Fruit fly (Drosophila melanogaster) whole organism, embryonic: ENCODE data around the gene CG15914.

Experiments used
- Atf6 ChIP-seq: fragments of 200-800 bp; sonication (Bioruptor generic); IDR thresholded peaks from 2 replicates; pipeline ENCODE4 v1.3.6; 2022; ENCODE audit warnings: missing biosample characterization, missing genetic modification characterization
- Blimp-1 ChIP-seq: fragments of 200-800 bp; sonication (Bioruptor generic); optimal IDR thresholded peaks from 3 replicates; lab custom pipeline; 2018; ENCODE audit warnings: missing biosample characterization, missing genetic modification characterization, mild to moderate bottlenecking, moderate library complexity, missing genetic modification reagents
- CG13775 ChIP-seq: fragments of 200-800 bp; sonication (Bioruptor generic); optimal IDR thresholded peaks from 3 replicates; lab custom pipeline; 2017; ENCODE audit warnings: missing biosample characterization, mild to moderate bottlenecking, missing genetic modification characterization
- CG17385 ChIP-seq: fragments of 200-800 bp; sonication (Bioruptor generic); optimal IDR thresholded peaks from 3 replicates; lab custom pipeline; 2018; ENCODE audit warnings: missing biosample characterization, mild to moderate bottlenecking, missing genetic modification characterization
- CG18011 ChIP-seq: fragments of 200-800 bp; sonication (Bioruptor generic); optimal IDR thresholded peaks from 2 replicates; lab custom pipeline; 2017; ENCODE audit warnings: missing biosample characterization, missing genetic modification characterization, mild to moderate bottlenecking, moderate library complexity, missing genotype
- CG18262 ChIP-seq: fragments of 200-800 bp; optimal IDR thresholded peaks from 3 replicates; lab custom pipeline; 2019; ENCODE audit warnings: missing biosample characterization, mild to moderate bottlenecking, missing genetic modification characterization, moderate library complexity
- CG2199 ChIP-seq: fragments of 200-800 bp; sonication (Bioruptor generic); IDR thresholded peaks from 3 replicates; pipeline ENCODE4 v1.3.6; 2022; ENCODE audit warnings: missing biosample characterization, missing genetic modification characterization
- CG32772 ChIP-seq: fragments of 200-800 bp; sonication (Bioruptor generic); IDR thresholded peaks from 2 replicates; pipeline ENCODE4 v1.3.6; 2022; ENCODE audit warnings: missing biosample characterization, missing genetic modification characterization
- CG5180 ChIP-seq: fragments of 200-800 bp; sonication (Bioruptor generic); optimal IDR thresholded peaks from 3 replicates; lab custom pipeline; 2017; ENCODE audit warnings: missing biosample characterization, missing genetic modification characterization, mild to moderate bottlenecking, moderate library complexity, missing genetic modification reagents
- CG5245 ChIP-seq: fragments of 200-800 bp; sonication (Bioruptor generic); optimal IDR thresholded peaks from 3 replicates; lab custom pipeline; 2016; ENCODE audit warnings: missing biosample characterization, missing genetic modification characterization
- CG7963 ChIP-seq: fragments of 200-800 bp; sonication (Bioruptor generic); IDR thresholded peaks from 3 replicates; pipeline ENCODE4 v1.3.6; 2022; ENCODE audit warnings: missing biosample characterization, missing genetic modification characterization; ENCODE audit not compliant: partially characterized antibody
- D19A ChIP-seq: fragments of 200-800 bp; optimal IDR thresholded peaks from 3 replicates; lab custom pipeline; 2019; ENCODE audit warnings: missing biosample characterization, mild to moderate bottlenecking, missing genetic modification characterization, moderate library complexity
- Elba2 ChIP-seq: fragments of 200-800 bp; sonication (Bioruptor generic); optimal IDR thresholded peaks from 3 replicates; lab custom pipeline; 2016; ENCODE audit warnings: missing biosample characterization, missing genetic modification characterization
- GATAe ChIP-seq: fragments of 200-800 bp; sonication (Bioruptor generic); conservative IDR thresholded peaks from 2 replicates; pipeline ENCODE4 v1.3.6; 2022; ENCODE audit warnings: missing biosample characterization, missing genetic modification characterization
- Med ChIP-seq: fragments of 200-800 bp; sonication (Bioruptor generic); peaks from one replicate; lab custom pipeline; 2016; ENCODE audit warnings: missing biosample characterization, missing genetic modification characterization, mild to moderate bottlenecking, inconsistent platforms, moderate library complexity
- Oli ChIP-seq: fragments of 200-800 bp; sonication (Bioruptor generic); optimal IDR thresholded peaks from 2 replicates; lab custom pipeline; 2018; ENCODE audit warnings: missing biosample characterization, mild to moderate bottlenecking, missing genetic modification characterization, moderate library complexity
- Rx ChIP-seq: fragments of 200-800 bp; sonication (Bioruptor generic); IDR thresholded peaks from 2 replicates; pipeline ENCODE4 v1.3.6; 2022; ENCODE audit warnings: missing biosample characterization, missing genetic modification characterization
- YL-1 ChIP-seq: fragments of 200-800 bp; sonication (Bioruptor generic); optimal IDR thresholded peaks from 3 replicates; lab custom pipeline; 2017; ENCODE audit warnings: missing biosample characterization, mild to moderate bottlenecking, missing genetic modification characterization
- aop ChIP-seq: fragments of 200-800 bp; sonication (Bioruptor generic); IDR thresholded peaks from 2 replicates; pipeline ENCODE4 v1.3.6; 2022; ENCODE audit warnings: missing biosample characterization, missing genetic modification characterization
- cg ChIP-seq: fragments of 200-800 bp; sonication (Bioruptor generic); optimal IDR thresholded peaks from 3 replicates; lab custom pipeline; 2019; ENCODE audit warnings: missing biosample characterization, mild to moderate bottlenecking, missing genetic modification characterization, moderate library complexity
- chinmo ChIP-seq: fragments of 200-800 bp; sonication (Bioruptor generic); IDR thresholded peaks from 4 replicates; pipeline ENCODE4 v1.3.6; 2022; ENCODE audit warnings: missing biosample characterization, missing genetic modification characterization; ENCODE audit not compliant: partially characterized antibody
- danr ChIP-seq: fragments of 200-800 bp; sonication (Bioruptor generic); IDR thresholded peaks from 2 replicates; pipeline ENCODE4 v1.3.6; 2022; ENCODE audit warnings: missing biosample characterization, missing genetic modification characterization
- insv ChIP-seq, 2 experiments: fragments of 200-800 bp; sonication (Bioruptor generic); optimal IDR thresholded peaks; 3 replicates each; lab custom pipeline; 2016 to 2018; ENCODE audit warnings: missing biosample characterization in 2 of 2, missing genetic modification characterization in 2 of 2
- lola ChIP-seq, 3 experiments: fragments of >200 bp in 2 of 3; fragments of 200-800 bp in 1 of 3; sonication (Bioruptor generic) in 1 of 3; optimal IDR thresholded peaks; 2 replicates each; lab custom pipeline; 2017 to 2019; ENCODE audit warnings: missing biosample characterization in 3 of 3, missing genetic modification characterization in 3 of 3, mild to moderate bottlenecking in 1 of 3, moderate library complexity in 1 of 3
- nerfin-1 ChIP-seq: fragments of 200-800 bp; sonication (Bioruptor generic); optimal IDR thresholded peaks from 3 replicates; lab custom pipeline; 2019; ENCODE audit warnings: missing biosample characterization, mild to moderate bottlenecking, missing genetic modification characterization, moderate library complexity
- oc ChIP-seq: fragments of 200-800 bp; sonication (Bioruptor generic); optimal IDR thresholded peaks from 2 replicates; lab custom pipeline; 2018; ENCODE audit warnings: missing biosample characterization, mild to moderate bottlenecking, missing genetic modification characterization, moderate library complexity
- pho ChIP-seq: fragments of 200-800 bp; sonication (Bioruptor generic); optimal IDR thresholded peaks from 2 replicates; lab custom pipeline; 2016; ENCODE audit warnings: missing biosample characterization, missing genetic modification characterization
- pros ChIP-seq: fragments of 200-800 bp; sonication (Bioruptor generic); optimal IDR thresholded peaks from 3 replicates; lab custom pipeline; 2019; ENCODE audit warnings: missing biosample characterization, mild to moderate bottlenecking, missing genetic modification characterization, moderate library complexity
- row ChIP-seq: fragments of 200-800 bp; sonication (Bioruptor generic); IDR thresholded peaks from 3 replicates; pipeline ENCODE4 v1.3.6; 2022; ENCODE audit warnings: missing biosample characterization, missing genetic modification characterization
- scrt ChIP-seq: fragments of 200-800 bp; sonication (Bioruptor generic); optimal IDR thresholded peaks from 2 replicates; lab custom pipeline; 2018; ENCODE audit warnings: missing biosample characterization, mild to moderate bottlenecking, missing genetic modification characterization, moderate library complexity
- sd ChIP-seq: fragments of 200-800 bp; sonication (Bioruptor generic); optimal IDR thresholded peaks from 3 replicates; lab custom pipeline; 2018; ENCODE audit warnings: missing biosample characterization, mild to moderate bottlenecking, missing genetic modification characterization, moderate library complexity
- sens ChIP-seq: fragments of 200-800 bp; sonication (Bioruptor generic); peaks from one replicate; lab custom pipeline; 2016; ENCODE audit warnings: missing biosample characterization, missing genetic modification characterization
- slp2 ChIP-seq: fragments of 200-800 bp; sonication (Bioruptor generic); optimal IDR thresholded peaks from 2 replicates; lab custom pipeline; 2016; ENCODE audit warnings: missing biosample characterization, missing genetic modification characterization
- unc-4 ChIP-seq: fragments of 200-800 bp; sonication (Bioruptor generic); IDR thresholded peaks from 2 replicates; pipeline ENCODE4 v1.3.6; 2022; ENCODE audit warnings: missing biosample characterization, missing genetic modification characterization; ENCODE audit not compliant: partially characterized antibody
- z ChIP-seq: fragments of 200-800 bp; sonication (Bioruptor generic); IDR thresholded peaks from 3 replicates; pipeline ENCODE4 v1.3.6; 2022; ENCODE audit warnings: missing biosample characterization, missing genetic modification characterization

The CG15914 gene

DNA sequence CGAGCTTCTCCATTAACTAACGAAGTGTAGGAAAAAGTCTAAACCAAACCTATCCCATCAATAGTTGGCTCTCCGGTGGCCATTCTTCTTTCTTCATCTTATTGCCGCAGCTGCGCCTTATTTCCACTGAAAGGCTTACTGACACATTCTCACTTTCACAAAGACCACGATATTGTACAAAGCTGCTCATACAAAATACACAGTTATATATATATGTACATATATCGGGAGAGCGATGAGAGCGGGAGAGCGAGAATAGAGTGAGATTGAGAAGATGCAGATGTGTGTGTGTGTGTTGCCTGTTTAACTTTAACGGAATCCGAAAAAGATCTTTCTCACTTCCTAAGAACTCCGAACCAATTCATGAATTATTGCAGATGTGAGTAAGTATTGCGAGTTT is 40.0 kb upstream of the CG15914 start (continued):
- TF ChIP-seq Blimp-1 (GFP tag; lab: Kevin White, UChicago) = peak; percentile 33
- peak; percentile 11 for TF ChIP-seq CG5180 (GFP tag; lab: Kevin White, UChicago)
- peak; percentile 48 for TF ChIP-seq Med (GFP tag; lab: Kevin White, UChicago)
- 0 out of 3 replicates have a peak, but pooled peaks have one; percentile 58 for TF ChIP-seq z (GFP tag; lab: Robert Waterston, UW)
- TF ChIP-seq chinmo = peak; percentile 75; the same call in 1 of the 4 replicates
- TF ChIP-seq D19A (tag; lab: Kevin White, UChicago) = peak; percentile 10
- TF ChIP-seq cg (GFP tag; lab: Kevin White, UChicago) = peak; percentile 93

DNA sequence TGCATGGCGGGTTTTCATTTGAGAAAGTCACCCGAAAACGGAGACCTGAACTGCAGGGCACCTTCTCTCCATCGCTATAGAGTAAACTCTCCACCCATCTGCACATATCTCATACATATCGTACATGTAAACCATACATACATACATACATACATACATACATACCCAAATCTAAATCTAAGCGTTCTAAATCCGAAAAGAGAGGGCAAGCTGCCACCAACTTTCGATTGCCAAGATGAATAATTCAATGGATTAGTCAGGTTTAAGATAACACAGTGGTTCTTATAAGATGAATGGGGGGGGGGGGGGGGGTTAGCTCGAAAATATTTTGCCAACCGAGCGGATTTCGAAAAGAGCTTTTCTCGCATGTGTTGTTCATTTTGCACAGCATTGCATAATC is 38.7 kb upstream of the CG15914 start:
- TF ChIP-seq Rx (no peak), sd (peak; percentile 21), Blimp-1 (GFP tag; lab: Kevin White, UChicago) (peak; percentile 73), unc-4 (GFP tag; lab: Robert Waterston, UW) (no peak), Oli (tag; lab: Kevin White, UChicago) (no peak), cg (GFP tag; lab: Kevin White, UChicago) (peak; percentile 58), CG7963 (GFP tag; lab: Robert Waterston, UW) (no peak)
- TF ChIP-seq, all 482 proteins: peak for 3

DNA sequence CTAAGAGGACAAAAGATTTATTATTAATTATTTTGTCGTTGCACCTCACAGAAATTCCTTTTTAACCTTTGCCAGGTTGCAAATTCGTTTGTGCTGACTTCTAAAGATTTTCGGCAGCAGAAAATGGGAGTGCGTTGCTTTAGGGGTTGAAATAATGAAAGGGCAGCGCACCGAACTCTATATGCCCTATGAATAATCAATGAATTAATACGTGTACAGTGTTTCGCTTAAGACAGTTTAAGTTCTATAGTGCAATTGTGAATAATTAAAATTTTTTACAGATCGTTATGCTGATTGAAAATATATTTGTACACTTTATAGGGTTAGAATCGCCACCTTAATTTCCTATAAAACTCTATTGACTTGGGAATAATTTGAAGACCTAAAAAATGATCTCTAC is 37.1 kb upstream of the CG15914 start:
- peak; percentile 58 for TF ChIP-seq Med (GFP tag; lab: Kevin White, UChicago)
- peak; percentile 13 for TF ChIP-seq CG18262 (tag; lab: Kevin White, UChicago)
- no peak for TF ChIP-seq CG5245 (GFP tag; lab: Kevin White, UChicago)
- no peak for TF ChIP-seq CG32772 (GFP tag; lab: Robert Waterston, UW)
- peak; percentile 98 for TF ChIP-seq D19A (tag; lab: Kevin White, UChicago)
- peak; percentile 53 for TF ChIP-seq sens (GFP tag; lab: Kevin White, UChicago)
- TF ChIP-seq row (GFP tag; lab: Robert Waterston, UW) = peak; percentile 35; the same call in 1 of the 3 replicates
- TF ChIP-seq aop (GFP tag; lab: Robert Waterston, UW) = no peak

DNA sequence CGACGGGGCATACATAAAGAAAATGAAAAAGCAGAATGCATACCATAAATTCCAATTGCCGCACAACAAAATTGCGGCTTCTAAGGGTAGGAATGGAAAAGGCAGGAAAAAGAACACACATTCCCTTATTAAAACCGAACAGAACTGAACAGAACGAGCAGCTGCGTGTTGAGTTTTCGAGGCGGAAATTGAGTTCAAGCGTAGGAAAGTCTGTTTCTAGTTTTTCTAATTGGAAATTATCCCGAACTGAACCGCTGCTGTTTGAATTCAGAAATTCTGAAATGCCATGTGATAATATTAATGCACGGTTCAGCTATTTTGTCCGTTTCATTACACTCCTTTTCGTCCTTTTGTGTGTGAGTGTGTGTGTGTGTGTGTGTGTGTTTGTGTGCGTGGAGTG is 36.3 kb upstream of the CG15914 start:
- TF ChIP-seq slp2 (no peak), cg (GFP tag; lab: Kevin White, UChicago) (peak; percentile 60), GATAe (GFP tag; lab: Robert Waterston, UW) (no peak), oc (tag; lab: Kevin White, UChicago) (no peak), YL-1 (no peak), CG13775 (no peak), pros (peak; percentile 94), scrt (GFP tag; lab: Kevin White, UChicago) (no peak), danr (GFP tag; lab: Robert Waterston, UW) (no peak), nerfin-1 (tag; lab: Kevin White, UChicago) (peak; percentile 95), sd (peak; percentile 95), Atf6 (GFP tag; lab: Robert Waterston, UW) (no peak), insv (GFP tag; optimal IDR thresholded peaks at IDR 0.05; lab: Kevin White, UChicago) (peak; percentile 46 to 94), Elba2 (peak; percentile 78), pho (GFP tag; lab: Kevin White, UChicago) (no peak), CG17385 (GFP tag; lab: Kevin White, UChicago) (no peak), lola (GFP tag; optimal IDR thresholded peaks at IDR 0.05; lab: Kevin White, UChicago) (no peak), CG2199 (peak; percentile 62; the same call in 2 of the 3 replicates), CG18011 (GFP tag; lab: Kevin White, UChicago) (no peak)
